Fruit fly (Drosophila melanogaster): ENCODE data around the gene CG12702.

Gene CG12702

dm6 chrX:19773734-19774702 is 9.3 kb upstream of the CG12702 start:
- no peak for TF ChIP-seq CG17801 (GFP tag; optimal IDR thresholded peaks at IDR 0.05; ENCODE audit: partially characterized antibody)

DNA sequence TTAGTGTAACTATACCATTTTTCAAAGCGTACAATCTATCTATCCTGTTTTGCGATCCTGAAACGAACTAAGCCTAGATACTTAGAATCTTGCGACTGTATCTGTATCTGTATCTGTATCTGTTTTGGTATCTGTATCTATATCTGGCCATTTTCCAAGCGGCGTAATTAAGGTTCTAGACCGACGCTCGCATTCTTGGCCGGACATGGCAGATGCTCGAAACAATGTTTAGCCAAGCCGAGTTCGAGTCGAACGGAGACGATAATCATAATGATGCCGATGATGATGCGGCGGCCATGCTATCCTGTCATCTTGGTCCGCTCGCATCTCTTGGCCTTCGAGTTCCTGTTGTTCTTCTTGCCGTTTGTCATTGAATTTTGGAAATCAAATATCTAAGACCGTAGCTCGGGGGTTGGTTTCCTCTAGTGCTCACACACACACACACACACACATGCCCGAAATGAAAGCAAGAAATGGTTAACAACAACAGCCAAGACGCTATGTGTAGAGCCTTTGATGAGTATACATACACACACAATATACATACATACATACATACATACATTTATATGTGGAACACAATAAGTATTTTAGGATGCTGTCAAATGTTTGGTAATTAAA is 7.4 kb upstream of the CG12702 start:
- TF ChIP-seq CG17801 (GFP tag; optimal IDR thresholded peaks at IDR 0.05; ENCODE audit: partially characterized antibody): no peak

DNA sequence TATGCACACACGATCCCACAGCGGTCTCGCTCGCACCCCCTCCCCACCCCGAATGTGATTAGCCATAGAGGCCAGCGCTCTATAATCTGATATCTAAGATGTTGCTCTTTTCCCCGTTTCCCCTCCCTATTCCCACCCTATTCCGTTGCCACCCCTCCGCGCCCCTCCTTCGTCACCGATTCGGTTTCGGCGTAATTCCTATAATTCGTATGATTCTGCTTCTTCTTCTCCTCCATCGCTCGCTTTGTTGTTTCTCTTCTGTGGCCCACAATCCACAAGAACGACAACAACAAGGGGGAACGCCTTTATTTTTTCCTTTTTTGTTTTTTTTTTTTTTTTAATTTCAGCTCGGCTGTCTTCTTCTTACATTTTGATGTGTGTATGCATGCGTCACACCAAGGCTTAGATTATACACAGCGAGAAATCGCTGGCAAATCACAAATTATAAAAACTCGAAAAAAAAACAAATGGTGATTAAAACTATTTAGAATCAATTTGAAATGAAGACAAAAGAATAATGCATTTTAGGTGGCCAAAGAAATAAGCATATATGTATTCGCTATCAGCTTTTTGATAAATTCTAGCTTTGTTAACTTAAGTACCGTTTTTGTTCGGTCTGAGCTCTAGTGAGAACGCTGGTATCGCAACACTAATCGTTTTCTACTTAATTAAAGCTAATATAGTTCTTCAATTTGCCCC is 5.3 kb upstream of the CG12702 start:
- TF ChIP-seq CG17801 (GFP tag; optimal IDR thresholded peaks at IDR 0.05; ENCODE audit: partially characterized antibody): no peak

dm6 chrX:19765490-19766212 is 977 bp upstream of the CG12702 start:
- no peak for TF ChIP-seq CG17801 (GFP tag; optimal IDR thresholded peaks at IDR 0.05; ENCODE audit: partially characterized antibody)

DNA sequence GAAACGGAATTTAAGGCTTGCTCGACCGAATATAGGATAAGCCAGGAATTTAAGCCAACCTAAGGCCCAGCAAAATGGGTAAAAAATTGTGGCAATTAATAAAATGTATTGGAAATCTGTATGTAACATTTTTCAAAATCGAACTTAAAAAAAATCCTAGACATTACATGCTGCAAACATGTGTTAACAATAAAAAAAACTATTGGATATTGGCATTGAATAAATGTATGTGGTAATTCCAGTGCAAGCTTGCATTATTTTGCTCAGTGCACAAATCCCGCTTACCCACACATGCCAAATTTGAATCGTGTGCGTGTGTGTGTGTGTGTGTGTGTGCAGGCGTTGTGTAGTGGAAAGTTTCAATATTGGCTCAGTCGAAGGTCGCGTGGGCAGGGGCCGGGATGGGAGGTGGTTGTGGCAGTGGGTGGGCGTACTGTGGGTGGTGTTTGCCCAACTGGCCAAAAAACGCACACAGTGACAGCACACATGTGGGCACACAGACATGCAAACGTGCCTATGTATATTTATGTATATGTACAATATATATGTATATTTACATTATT is 1.2 kb downstream of the CG12702 start:
- no peak for TF ChIP-seq CG17801 (GFP tag; optimal IDR thresholded peaks at IDR 0.05; ENCODE audit: partially characterized antibody)

DNA sequence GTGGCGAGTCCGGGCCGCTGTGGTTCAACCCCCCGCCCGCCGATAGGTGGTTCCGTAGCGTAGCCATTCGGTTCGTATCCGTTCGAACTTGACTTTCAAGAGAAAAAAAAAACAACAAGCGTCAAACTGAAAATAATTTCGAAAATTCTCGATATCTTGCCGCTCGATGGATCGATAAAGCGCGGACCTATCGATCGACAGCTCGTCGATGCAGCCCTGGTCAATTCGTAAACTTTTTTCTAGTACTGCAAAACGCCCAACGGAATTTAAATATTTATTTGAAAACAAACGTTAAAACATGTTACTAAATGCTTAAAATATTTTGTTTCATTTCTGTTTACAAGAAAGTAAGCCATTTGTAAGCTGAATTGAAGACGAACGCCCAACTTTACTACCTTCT is 2.5 kb downstream of the CG12702 start:
- TF ChIP-seq CG17801 (GFP tag; optimal IDR thresholded peaks at IDR 0.05; ENCODE audit: partially characterized antibody): no peak

dm6 chrX:19754705-19755403 is 9.8 kb downstream of the CG12702 start:
- TF ChIP-seq CG17801 (GFP tag; optimal IDR thresholded peaks at IDR 0.05; ENCODE audit: partially characterized antibody): no peak

DNA sequence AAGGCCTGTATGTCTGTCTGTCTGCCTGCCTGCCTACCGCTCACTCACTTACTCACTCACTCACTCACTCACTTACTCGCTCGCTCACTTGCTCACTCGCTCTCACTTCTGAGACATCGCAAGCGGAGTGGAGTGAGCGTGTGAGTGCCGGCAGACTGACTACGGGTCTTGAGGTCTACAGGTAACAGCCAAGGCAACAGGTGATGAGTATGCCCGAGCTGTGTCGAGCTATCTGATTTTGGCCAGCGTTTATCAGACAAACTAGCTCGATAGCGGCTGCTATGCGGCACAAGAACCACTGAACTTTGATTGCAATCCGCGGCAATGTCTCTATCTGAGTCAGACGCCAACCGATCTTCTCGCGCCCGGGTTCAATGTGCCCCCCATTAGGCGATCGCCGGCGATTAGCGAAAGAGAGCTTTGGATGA is 10.5 kb downstream of the CG12702 start:
- no peak for TF ChIP-seq CG17801 (GFP tag; optimal IDR thresholded peaks at IDR 0.05; ENCODE audit: partially characterized antibody)

- TF ChIP-seq CG17801 (GFP tag; optimal IDR thresholded peaks at IDR 0.05; ENCODE audit: partially characterized antibody): no peak
Measured at dm6 chrX:19753710-19754109, 11.0 kb downstream of the CG12702 start.

dm6 chrX:19752344-19752743 is 12.3 kb downstream of the CG12702 start:
- no peak for TF ChIP-seq CG17801 (GFP tag; optimal IDR thresholded peaks at IDR 0.05; ENCODE audit: partially characterized antibody)

DNA sequence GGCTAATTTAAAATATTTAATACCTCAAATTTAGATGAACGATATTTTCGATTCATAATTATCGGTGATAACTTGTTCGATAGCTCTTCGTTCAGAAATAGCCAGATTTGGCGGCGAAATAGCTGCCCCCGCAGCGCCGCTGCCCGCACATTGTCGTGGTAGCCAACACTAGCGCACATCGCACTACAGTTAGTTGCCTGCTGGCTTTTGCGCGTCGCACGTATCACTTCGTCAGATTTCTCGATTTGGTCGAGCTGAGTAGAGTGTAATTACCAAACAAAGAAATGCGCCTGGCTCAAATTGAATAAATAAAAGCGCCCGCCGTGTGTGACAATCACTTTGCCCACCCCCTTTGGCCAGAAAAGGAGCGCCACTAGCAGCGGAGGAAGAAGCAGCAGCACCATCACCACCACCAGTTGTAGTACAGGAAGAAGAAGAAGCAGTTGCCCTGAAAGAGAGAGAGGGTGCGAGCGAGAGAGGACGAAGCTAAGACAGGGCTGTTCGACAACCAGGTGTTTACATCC is 14.0 kb downstream of the CG12702 start, which contains the start of gene Abcd3:
Gene Abcd3, plus strand, starts transcription at position 145 of the 524 bp plus-strand sequence.
- peak; percentile 71 for TF ChIP-seq CG17801 (GFP tag; optimal IDR thresholded peaks at IDR 0.05; ENCODE audit: partially characterized antibody)

- no peak for TF ChIP-seq CG17801 (GFP tag; optimal IDR thresholded peaks at IDR 0.05; ENCODE audit: partially characterized antibody)
Measured at dm6 chrX:19748565-19748964, 16.1 kb downstream of the CG12702 start.

DNA sequence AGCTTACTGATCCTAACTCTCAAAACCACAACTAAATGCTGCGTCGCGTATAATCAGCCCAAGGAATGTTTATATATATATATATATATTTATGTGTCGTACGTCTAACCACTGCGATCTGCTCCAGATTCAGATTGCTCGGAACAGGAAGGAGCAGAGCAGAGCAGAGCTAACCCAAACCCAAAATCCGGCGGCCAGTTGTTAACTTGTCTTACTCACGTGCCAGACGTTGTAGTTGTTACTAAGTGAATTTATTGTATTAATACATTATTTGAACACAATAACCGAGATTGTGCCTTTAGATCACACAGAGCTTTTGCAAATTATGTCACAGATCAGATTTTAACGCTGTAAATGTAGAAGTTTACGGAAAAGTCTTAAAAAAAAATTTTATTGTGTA is 16.7 kb downstream of the CG12702 start, which contains the start of gene Alr:
Gene Alr, plus strand, starts transcription at position 301 of the 400 bp plus-strand sequence.
- TF ChIP-seq CG17801 (GFP tag; optimal IDR thresholded peaks at IDR 0.05; ENCODE audit: partially characterized antibody): no peak

Measured in ovary, adult (tissue).